Worm (Caenorhabditis elegans): ENCODE measurements around the gene K09H11.6.
A peak's percentile ranks its signal among the peaks of the same experiment; 100 is the strongest.

K09H11.6 gene

DNA sequence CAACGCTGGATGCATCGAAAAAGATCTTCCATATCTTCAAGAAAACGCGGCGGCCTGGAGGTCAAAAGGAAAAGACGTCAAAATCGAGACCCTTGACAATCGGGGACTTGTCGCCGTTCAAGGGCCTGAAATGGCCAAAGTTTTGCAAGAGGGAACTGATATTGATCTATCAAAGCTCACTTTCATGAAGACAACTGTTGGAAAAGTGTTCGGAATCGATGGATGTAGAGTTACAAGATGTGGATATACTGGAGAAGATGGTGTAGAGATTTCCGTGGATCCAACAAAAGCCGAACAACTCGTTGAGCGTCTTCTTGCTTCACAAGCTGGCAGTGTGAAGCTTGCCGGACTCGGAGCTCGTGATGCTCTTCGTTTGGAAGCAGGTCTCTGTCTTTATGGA lies 22.5 kb downstream of the K09H11.6 start:
- no peak for TF ChIP-seq crh-2 (tag; optimal IDR thresholded peaks at IDR 0.05)
- TF ChIP-seq egl-27 (tag; optimal IDR thresholded peaks at IDR 0.05): no peak
- TF ChIP-seq blmp-1 (tag; optimal IDR thresholded peaks at IDR 0.05; ENCODE audit: insufficient read depth): no peak
- no peak for TF ChIP-seq mbf-1 (tag; optimal IDR thresholded peaks at IDR 0.05)
- no peak for TF ChIP-seq sem-4 (tag; optimal IDR thresholded peaks at IDR 0.05)
- no peak for TF ChIP-seq ceh-82 (tag; optimal IDR thresholded peaks at IDR 0.05)
- TF ChIP-seq lin-11 (tag; optimal IDR thresholded peaks at IDR 0.05): no peak
- no peak for TF ChIP-seq Y55F3AM.14 (GFP tag; optimal IDR thresholded peaks at IDR 0.05)
- TF ChIP-seq ztf-1 (GFP tag; conservative IDR thresholded peaks at IDR 0.05): no peak
- no peak for TF ChIP-seq skn-1 (tag; optimal IDR thresholded peaks at IDR 0.05)
- TF ChIP-seq lin-13 (GFP tag; optimal IDR thresholded peaks at IDR 0.05): no peak
- no peak for TF ChIP-seq sma-3 (GFP tag; optimal IDR thresholded peaks at IDR 0.05)
- TF ChIP-seq unc-62 (GFP tag; optimal IDR thresholded peaks at IDR 0.05): no peak
- no peak for TF ChIP-seq gmeb-1 (tag; optimal IDR thresholded peaks at IDR 0.05)
- no peak for TF ChIP-seq nhr-25 (tag; optimal IDR thresholded peaks at IDR 0.05)

DNA sequence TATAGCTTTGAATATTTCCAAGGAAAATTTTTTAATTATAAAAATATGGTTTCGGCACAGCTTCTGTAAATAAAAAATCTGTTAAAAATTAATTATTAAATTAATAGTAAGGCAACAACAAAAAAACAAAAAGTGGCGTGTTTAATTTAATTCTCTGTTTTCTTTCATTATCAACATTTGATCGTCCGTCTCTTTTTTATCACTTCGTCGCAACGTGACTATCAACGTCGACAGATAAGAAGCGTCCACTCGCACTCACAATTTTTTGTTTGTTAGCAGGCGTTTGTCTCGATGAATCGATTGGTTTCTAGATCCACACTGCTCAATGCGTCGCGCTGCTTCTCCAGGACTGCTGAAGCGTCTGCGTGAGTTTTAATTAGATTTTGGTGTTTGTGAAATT lies 23.3 kb downstream of the K09H11.6 start, which contains the start of gene gcst-1:
TSS of gene gcst-1 (plus strand) at position 277 of the 400 bp plus-strand sequence.
- TF ChIP-seq fos-1 (tag; optimal IDR thresholded peaks at IDR 0.05) (peak; percentile 78), gmeb-1 (tag; optimal IDR thresholded peaks at IDR 0.05) (no peak), mdl-1 (tag; optimal IDR thresholded peaks at IDR 0.05) (peak in 1 of 2 experiments; percentile 12), alr-1 (tag; optimal IDR thresholded peaks at IDR 0.05) (no peak), sma-9 (GFP tag; optimal IDR thresholded peaks at IDR 0.05) (peak; percentile 50), sma-9 (tag; optimal IDR thresholded peaks at IDR 0.05) (no peak), unc-62 (GFP tag; optimal IDR thresholded peaks at IDR 0.05) (no peak), crh-2 (tag; optimal IDR thresholded peaks at IDR 0.05) (peak; percentile 18), nhr-21 (tag; optimal IDR thresholded peaks at IDR 0.05) (no peak), peb-1 (tag; optimal IDR thresholded peaks at IDR 0.05) (no peak), F13H6.1 (tag; optimal IDR thresholded peaks at IDR 0.05) (no peak)

DNA sequence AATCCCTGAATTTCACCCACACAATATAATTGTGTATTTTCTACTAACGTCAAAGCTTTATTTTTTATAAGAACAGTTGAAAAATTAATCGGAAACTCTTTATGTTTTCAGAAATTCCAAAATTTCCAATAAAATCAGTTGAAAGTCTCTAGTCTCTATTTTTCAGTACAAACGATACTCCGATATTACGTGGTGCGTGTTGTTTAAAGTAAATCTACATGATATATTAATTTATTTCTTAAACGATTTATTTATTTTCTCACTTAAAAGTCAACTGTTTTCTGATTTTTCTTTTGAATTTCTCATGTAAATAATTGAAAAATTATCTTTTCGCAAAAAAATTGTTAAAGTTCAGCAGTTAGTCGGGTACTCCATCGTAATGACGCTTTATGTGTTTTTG lies 23.8 kb downstream of the K09H11.6 start:
- TF ChIP-seq C34F6.9 (tag; optimal IDR thresholded peaks at IDR 0.05) (peak; percentile 17), R02D3.7 (tag; optimal IDR thresholded peaks at IDR 0.05) (no peak), lsy-2 (tag; optimal IDR thresholded peaks at IDR 0.05) (peak in 1 of 2 experiments; percentile 9)

- no peak for TF ChIP-seq nhr-129 (tag; optimal IDR thresholded peaks at IDR 0.05)
- no peak for TF ChIP-seq ztf-11 (tag; optimal IDR thresholded peaks at IDR 0.05)
- no peak for TF ChIP-seq ama-1 (optimal IDR thresholded peaks at IDR 0.05)
- no peak for TF ChIP-seq C34F6.9 (tag; optimal IDR thresholded peaks at IDR 0.05)
- no peak for TF ChIP-seq blmp-1 (tag; optimal IDR thresholded peaks at IDR 0.05; ENCODE audit: insufficient read depth)
- no peak for TF ChIP-seq nhr-237 (tag; optimal IDR thresholded peaks at IDR 0.05)
- no peak for TF ChIP-seq Y55F3AM.14 (GFP tag; optimal IDR thresholded peaks at IDR 0.05)
- no peak for TF ChIP-seq sma-3 (GFP tag; optimal IDR thresholded peaks at IDR 0.05)
- TF ChIP-seq unc-55 (GFP tag; optimal IDR thresholded peaks at IDR 0.05): no peak
- no peak for TF ChIP-seq nhr-11 (tag; optimal IDR thresholded peaks at IDR 0.05)
- TF ChIP-seq nhr-77 (tag; optimal IDR thresholded peaks at IDR 0.05): no peak
- TF ChIP-seq alr-1 (tag; optimal IDR thresholded peaks at IDR 0.05): no peak
- TF ChIP-seq ZK546.5 (tag; optimal IDR thresholded peaks at IDR 0.05): no peak
- TF ChIP-seq snpc-4 (tag; optimal IDR thresholded peaks at IDR 0.05): no peak
- TF ChIP-seq ztf-4 (tag; optimal IDR thresholded peaks at IDR 0.05): no peak
- no peak for TF ChIP-seq fos-1 (tag; optimal IDR thresholded peaks at IDR 0.05)
- no peak for TF ChIP-seq unc-62 (GFP tag; optimal IDR thresholded peaks at IDR 0.05)
- no peak for TF ChIP-seq elt-3 (tag; optimal IDR thresholded peaks at IDR 0.05)
- no peak for TF ChIP-seq gmeb-1 (tag; optimal IDR thresholded peaks at IDR 0.05)
These were observed 27.6 kb downstream of the K09H11.6 start for ce11 chrV:5708331-5708730.

ce11 chrV:5705510-5705909 lies 30.5 kb downstream of the K09H11.6 start, which contains the start of gene peli-1:
Gene peli-1, plus strand, starts transcription at chrV:5705810.
- TF ChIP-seq elt-3 (tag; optimal IDR thresholded peaks at IDR 0.05) (no peak), nhr-6 (tag; optimal IDR thresholded peaks at IDR 0.05) (no peak), alr-1 (tag; optimal IDR thresholded peaks at IDR 0.05) (no peak), ceh-16 (tag; optimal IDR thresholded peaks at IDR 0.05) (no peak), peb-1 (tag; optimal IDR thresholded peaks at IDR 0.05) (no peak), F13H6.1 (tag; optimal IDR thresholded peaks at IDR 0.05) (no peak), sma-9 (GFP tag; optimal IDR thresholded peaks at IDR 0.05) (no peak), sma-9 (tag; optimal IDR thresholded peaks at IDR 0.05) (no peak), ztf-1 (GFP tag; conservative IDR thresholded peaks at IDR 0.05) (no peak), sma-3 (GFP tag; optimal IDR thresholded peaks at IDR 0.05) (no peak), mab-5 (tag; optimal IDR thresholded peaks at IDR 0.05) (no peak), elt-1 (tag; optimal IDR thresholded peaks at IDR 0.05) (no peak), snpc-4 (tag; optimal IDR thresholded peaks at IDR 0.05) (no peak), mbf-1 (tag; optimal IDR thresholded peaks at IDR 0.05) (no peak), R02D3.7 (tag; optimal IDR thresholded peaks at IDR 0.05) (no peak), nhr-129 (tag; optimal IDR thresholded peaks at IDR 0.05) (no peak), nhr-77 (tag; optimal IDR thresholded peaks at IDR 0.05) (no peak), sem-4 (tag; optimal IDR thresholded peaks at IDR 0.05) (no peak), C34F6.9 (tag; optimal IDR thresholded peaks at IDR 0.05) (no peak), ztf-11 (tag; optimal IDR thresholded peaks at IDR 0.05) (no peak)

Measured in whole organism, L2 larva.